Fruit fly (Drosophila melanogaster) whole organism, embryonic: ENCODE measurements around the gene msb1l.
A peak's percentile ranks its signal among the peaks of the same experiment; 100 is the strongest.

Experiments
- B-H1 ChIP-seq: fragments of 200-800 bp; sonication (Bioruptor generic); IDR thresholded peaks from 3 replicates; pipeline ENCODE4 v1.3.6; 2022; ENCODE audit warnings: missing biosample characterization, missing genetic modification characterization
- BtbVII ChIP-seq: fragments of 200-800 bp; sonication (Bioruptor generic); optimal IDR thresholded peaks from 3 replicates; lab custom pipeline; 2017; ENCODE audit warnings: missing biosample characterization, mild to moderate bottlenecking, missing genetic modification characterization
- CG10366 ChIP-seq: fragments of 200-800 bp; sonication (Bioruptor generic); IDR thresholded peaks from 2 replicates; pipeline ENCODE4 v1.3.6; 2022; ENCODE audit warnings: missing biosample characterization, missing genetic modification characterization
- CG11398 ChIP-seq: fragments of 200-800 bp; sonication (Bioruptor generic); optimal IDR thresholded peaks from 2 replicates; lab custom pipeline; 2016; ENCODE audit warnings: missing biosample characterization, missing genetic modification characterization
- CG12659 ChIP-seq: fragments of 200-800 bp; sonication (Bioruptor generic); optimal IDR thresholded peaks from 3 replicates; lab custom pipeline; 2017; ENCODE audit warnings: mild to moderate bottlenecking, missing biosample characterization, missing genetic modification reagents, missing genetic modification characterization
- CG15073 ChIP-seq: fragments of 200-800 bp; sonication (Bioruptor generic); optimal IDR thresholded peaks from 2 replicates; lab custom pipeline; 2016; ENCODE audit warnings: missing biosample characterization, missing genetic modification characterization
- CG1602 ChIP-seq: fragments of 200-800 bp; sonication (Bioruptor generic); optimal IDR thresholded peaks from 3 replicates; lab custom pipeline; 2016; ENCODE audit warnings: missing biosample characterization, missing genetic modification characterization
- CG16863 ChIP-seq: fragments of 200-800 bp; sonication (Bioruptor generic); optimal IDR thresholded peaks from 3 replicates; lab custom pipeline; 2016; ENCODE audit warnings: missing biosample characterization, missing genetic modification characterization
- CG17385 ChIP-seq: fragments of 200-800 bp; sonication (Bioruptor generic); optimal IDR thresholded peaks from 3 replicates; lab custom pipeline; 2018; ENCODE audit warnings: missing biosample characterization, mild to moderate bottlenecking, missing genetic modification characterization
- CG17568 ChIP-seq: fragments of 200-800 bp; sonication (Bioruptor generic); optimal IDR thresholded peaks from 2 replicates; lab custom pipeline; 2018; ENCODE audit warnings: missing biosample characterization, mild to moderate bottlenecking, missing genetic modification characterization, moderate library complexity
- CG17829 ChIP-seq: fragments of 200-800 bp; optimal IDR thresholded peaks from 2 replicates; lab custom pipeline; 2019; ENCODE audit warnings: missing biosample characterization, mild to moderate bottlenecking, missing genetic modification characterization, moderate library complexity
- CG18599 ChIP-seq: fragments of 200-800 bp; sonication (Bioruptor generic); optimal IDR thresholded peaks from 3 replicates; lab custom pipeline; 2017; ENCODE audit warnings: missing biosample characterization, missing genetic modification characterization, mild to moderate bottlenecking, moderate library complexity, missing genetic modification reagents
- CG18619 ChIP-seq: fragments of 200-800 bp; sonication (Bioruptor generic); optimal IDR thresholded peaks from 3 replicates; lab custom pipeline; 2017; ENCODE audit warnings: missing biosample characterization, mild to moderate bottlenecking, missing genetic modification characterization
- CG2678 ChIP-seq: fragments of 200-800 bp; sonication (Bioruptor generic); optimal IDR thresholded peaks from 3 replicates; lab custom pipeline; 2019; ENCODE audit warnings: missing biosample characterization, mild to moderate bottlenecking, missing genetic modification characterization, moderate library complexity
- CG3163 ChIP-seq: fragments of 200-800 bp; sonication (Bioruptor generic); optimal IDR thresholded peaks from 3 replicates; lab custom pipeline; 2016; ENCODE audit warnings: missing biosample characterization, missing genetic modification characterization
- CG5953 ChIP-seq: fragments of 200-800 bp; sonication (Bioruptor generic); IDR thresholded peaks from 2 replicates; pipeline ENCODE4 v1.3.6; 2022; ENCODE audit warnings: missing biosample characterization, missing genetic modification characterization
- CG7928 ChIP-seq: fragments of 200-800 bp; sonication (Bioruptor generic); optimal IDR thresholded peaks from 2 replicates; lab custom pipeline; 2017; ENCODE audit warnings: missing biosample characterization, mild to moderate bottlenecking, missing genetic modification characterization
- CG8359 ChIP-seq: fragments of 200-800 bp; sonication (Bioruptor generic); optimal IDR thresholded peaks from 2 replicates; lab custom pipeline; 2017; ENCODE audit warnings: missing biosample characterization, mild to moderate bottlenecking, missing genetic modification characterization, borderline replicate concordance
- CG8478 ChIP-seq: fragments of >200 bp; optimal IDR thresholded peaks from 2 replicates; lab custom pipeline; 2018
- Dbx ChIP-seq: fragments of 200-800 bp; sonication (Bioruptor generic); IDR thresholded peaks from 3 replicates; pipeline ENCODE4 v1.3.6; 2022; ENCODE audit warnings: missing biosample characterization, missing genetic modification characterization
- Fer3 ChIP-seq: fragments of 200-800 bp; sonication (Bioruptor generic); optimal IDR thresholded peaks from 2 replicates; lab custom pipeline; 2018; ENCODE audit warnings: missing biosample characterization, mild to moderate bottlenecking, missing genetic modification characterization, moderate library complexity
- Hmx ChIP-seq: fragments of 200-800 bp; sonication (Bioruptor generic); optimal IDR thresholded peaks from 2 replicates; lab custom pipeline; 2016; ENCODE audit warnings: missing biosample characterization, missing genetic modification characterization
- Lim3 ChIP-seq: fragments of 200-800 bp; sonication (Bioruptor generic); IDR thresholded peaks from 2 replicates; pipeline ENCODE4 v1.3.6; 2022; ENCODE audit warnings: missing biosample characterization, missing genetic modification characterization
- MESR4 ChIP-seq: fragments of 200-800 bp; sonication (Bioruptor generic); optimal IDR thresholded peaks from 2 replicates; lab custom pipeline; 2018; ENCODE audit warnings: missing biosample characterization, mild to moderate bottlenecking, missing genetic modification characterization, moderate library complexity
- Mad ChIP-seq: fragments of 200-800 bp; sonication (Bioruptor generic); optimal IDR thresholded peaks from 2 replicates; lab custom pipeline; 2016; ENCODE audit warnings: missing biosample characterization, missing genetic modification characterization
- Pdp1 ChIP-seq, 2 experiments: fragments of 200-800 bp; sonication (Bioruptor generic); optimal IDR thresholded peaks; 3 replicates each; lab custom pipeline; 2016; ENCODE audit warnings: missing biosample characterization in 2 of 2, missing genetic modification characterization in 2 of 2, mild to moderate bottlenecking in 1 of 2, moderate library complexity in 1 of 2
- bab2 ChIP-seq: fragments of 200-800 bp; sonication (Bioruptor generic); optimal IDR thresholded peaks from 2 replicates; lab custom pipeline; 2016; ENCODE audit warnings: missing biosample characterization, missing genetic modification characterization
- br ChIP-seq: fragments of >200 bp; optimal IDR thresholded peaks from 2 replicates; lab custom pipeline; 2017
- btn ChIP-seq: fragments of 200-800 bp; sonication (Bioruptor generic); optimal IDR thresholded peaks from 2 replicates; lab custom pipeline; 2016; ENCODE audit warnings: missing biosample characterization, missing genetic modification characterization
- ftz-f1 ChIP-seq: fragments of 200-800 bp; sonication (Bioruptor generic); optimal IDR thresholded peaks from 2 replicates; lab custom pipeline; 2016; ENCODE audit warnings: missing biosample characterization, missing genetic modification characterization
- hb ChIP-seq: fragments of 200-800 bp; sonication (Bioruptor generic); IDR thresholded peaks from 3 replicates; pipeline ENCODE4 v1.3.6; 2022; ENCODE audit warnings: missing biosample characterization, missing genetic modification characterization; ENCODE audit not compliant: partially characterized antibody
- hkb ChIP-seq, 2 experiments: fragments of 200-800 bp in 1 of 2; fragments of >200 bp in 1 of 2; sonication (Bioruptor generic) in 1 of 2; IDR thresholded peaks in 1 of 2; optimal IDR thresholded peaks in 1 of 2; 2 replicates each; pipeline versions ENCODE4 v1.3.6 to Lab custom; 2017 to 2022; ENCODE audit warnings: missing biosample characterization in 1 of 2, missing genetic modification characterization in 1 of 2
- inv ChIP-seq: fragments of 200-800 bp; sonication (Bioruptor generic); IDR thresholded peaks from 2 replicates; pipeline ENCODE4 v1.3.6; 2022; ENCODE audit warnings: missing biosample characterization, missing genetic modification characterization; ENCODE audit not compliant: partially characterized antibody
- jigr1 ChIP-seq: fragments of 200-800 bp; sonication (Bioruptor generic); IDR thresholded peaks from 3 replicates; pipeline ENCODE4 v1.3.6; 2022; ENCODE audit warnings: missing biosample characterization, missing genetic modification characterization
- knrl ChIP-seq: fragments of 200-800 bp; sonication (Bioruptor generic); IDR thresholded peaks from 3 replicates; pipeline ENCODE4 v1.3.6; 2022; ENCODE audit warnings: missing biosample characterization, missing genetic modification characterization; ENCODE audit not compliant: partially characterized antibody
- lab ChIP-seq: fragments of 200-800 bp; sonication (Bioruptor generic); optimal IDR thresholded peaks from 3 replicates; lab custom pipeline; 2017; ENCODE audit warnings: missing biosample characterization, missing genetic modification characterization, mild to moderate bottlenecking, moderate library complexity, missing genetic modification reagents
- lov ChIP-seq, 2 experiments: fragments of 200-800 bp in 1 of 2; fragments of >200 bp in 1 of 2; sonication (Bioruptor generic) in 1 of 2; IDR thresholded peaks in 1 of 2; optimal IDR thresholded peaks in 1 of 2; 2 replicates in 1 of 2; 3 replicates in 1 of 2; pipeline versions ENCODE4 v1.3.6 to Lab custom; 2017 to 2022; ENCODE audit warnings: missing biosample characterization in 1 of 2, missing genetic modification characterization in 1 of 2
- mld ChIP-seq: fragments of 200-800 bp; sonication (Bioruptor generic); IDR thresholded peaks from 3 replicates; pipeline ENCODE4 v1.3.6; 2022; ENCODE audit warnings: missing biosample characterization, missing genetic modification characterization; ENCODE audit not compliant: partially characterized antibody
- pnt ChIP-seq: fragments of 200-800 bp; sonication (Bioruptor generic); optimal IDR thresholded peaks from 3 replicates; lab custom pipeline; 2016; ENCODE audit warnings: missing biosample characterization, missing genetic modification characterization
- pzg ChIP-seq: fragments of 200-800 bp; sonication (Bioruptor generic); optimal IDR thresholded peaks from 3 replicates; lab custom pipeline; 2018; ENCODE audit warnings: missing biosample characterization, mild to moderate bottlenecking, missing genetic modification characterization, moderate library complexity
- ro ChIP-seq: fragments of 200-800 bp; sonication (Bioruptor generic); IDR thresholded peaks from 2 replicates; pipeline ENCODE4 v1.3.6; 2022; ENCODE audit warnings: missing biosample characterization, missing genetic modification characterization
- sc ChIP-seq, 3 experiments: fragments of >200 bp in 2 of 3; fragments of 200-800 bp in 1 of 3; sonication (Bioruptor generic) in 1 of 3; optimal IDR thresholded peaks; 2 replicates in 2 of 3; 3 replicates in 1 of 3; lab custom pipeline; 2017; ENCODE audit warnings: mild to moderate bottlenecking in 1 of 3, missing biosample characterization in 1 of 3, missing genetic modification characterization in 1 of 3, missing genetic modification reagents in 1 of 3
- sna ChIP-seq: fragments of 200-800 bp; sonication (Bioruptor generic); IDR thresholded peaks from 2 replicates; pipeline ENCODE4 v1.3.6; 2022; ENCODE audit warnings: missing biosample characterization, missing genetic modification characterization; ENCODE audit not compliant: partially characterized antibody
- sug ChIP-seq: fragments of 200-800 bp; optimal IDR thresholded peaks from 2 replicates; lab custom pipeline; 2019; ENCODE audit warnings: missing biosample characterization, mild to moderate bottlenecking, missing genetic modification characterization, moderate library complexity
- tgo ChIP-seq: fragments of 200-800 bp; sonication (Bioruptor generic); IDR thresholded peaks from 3 replicates; pipeline ENCODE4 v1.3.6; 2022; ENCODE audit warnings: missing biosample characterization, missing genetic modification characterization
- toy ChIP-seq: fragments of 200-800 bp; sonication (Bioruptor generic); IDR thresholded peaks from 2 replicates; pipeline ENCODE4 v1.3.6; 2022; ENCODE audit warnings: missing biosample characterization, missing genetic modification characterization
- vfl ChIP-seq: fragments of 200-800 bp; sonication (Bioruptor generic); optimal IDR thresholded peaks from 2 replicates; lab custom pipeline; 2016; ENCODE audit warnings: missing biosample characterization, missing genetic modification characterization

Gene msb1l

DNA sequence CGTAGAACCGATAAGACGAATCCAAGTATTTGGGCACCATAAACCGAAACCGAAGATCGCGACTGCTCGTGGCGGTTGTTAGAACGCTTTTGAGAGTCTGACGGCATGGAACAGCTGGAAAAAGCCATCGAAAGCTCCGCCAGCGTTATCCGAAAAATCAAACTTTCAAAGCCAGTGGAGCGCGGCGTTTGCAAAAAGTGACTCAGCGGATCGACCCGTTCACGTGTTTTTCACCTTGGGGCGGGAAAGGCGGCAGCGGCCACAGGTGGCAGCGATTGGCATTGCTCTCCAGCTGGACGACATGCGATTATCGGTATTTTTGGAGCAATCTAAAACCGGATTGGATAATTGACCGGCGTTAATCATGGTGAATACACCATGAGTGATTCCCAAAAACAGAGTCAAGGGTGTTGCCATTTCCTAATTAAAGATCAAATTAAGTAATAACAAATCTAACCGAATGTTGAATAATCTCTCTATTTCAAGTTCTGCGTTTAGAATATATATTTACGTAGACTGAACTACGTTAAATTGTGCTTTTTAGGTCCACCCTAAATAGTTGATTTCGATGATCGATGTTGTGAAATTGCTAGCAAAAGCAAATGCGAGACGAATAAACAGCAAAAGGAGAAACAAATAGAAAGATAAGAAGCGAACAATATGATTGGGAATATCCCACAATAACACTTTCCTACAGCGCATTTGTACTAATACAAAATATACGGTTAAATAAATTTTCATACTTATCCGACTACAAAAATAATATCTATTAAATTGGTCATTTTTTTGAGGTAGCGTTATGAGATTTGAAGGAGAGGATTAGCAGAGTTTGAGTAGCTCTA, 30.4 kb upstream of the msb1l start, which contains the start of gene CG10337 (continued):
- TF ChIP-seq CG8359, result no peak
- TF ChIP-seq pnt (GFP tag; lab: Kevin White, UChicago), result peak; percentile 1
- TF ChIP-seq lab (GFP tag; lab: Kevin White, UChicago), result peak; percentile 86
- TF ChIP-seq MESR4 (GFP tag; lab: Kevin White, UChicago), result no peak
- TF ChIP-seq Hmx (GFP tag; lab: Kevin White, UChicago), result no peak
- no peak for TF ChIP-seq pzg (GFP tag; lab: Kevin White, UChicago)
- TF ChIP-seq CG18619, result peak; percentile 37
- TF ChIP-seq sug, result peak; percentile 79
- peak; percentile 5 for TF ChIP-seq CG17829 (tag; lab: Kevin White, UChicago)
- TF ChIP-seq CG17568 (GFP tag; lab: Kevin White, UChicago), result peak; percentile 28
- no peak for TF ChIP-seq Mad
- TF ChIP-seq vfl (GFP tag; lab: Kevin White, UChicago), result no peak
- no peak for TF ChIP-seq sc (optimal IDR thresholded peaks at IDR 0.05; lab: Kevin White, UChicago)
- TF ChIP-seq sc (GFP tag; optimal IDR thresholded peaks at IDR 0.05; lab: Kevin White, UChicago), result no peak
- TF ChIP-seq Pdp1 (GFP tag; optimal IDR thresholded peaks at IDR 0.05; lab: Kevin White, UChicago), result peak; percentile 18 to 60
- no peak for TF ChIP-seq ro (GFP tag; lab: Robert Waterston, UW)
- peak; percentile 2 for TF ChIP-seq btn (GFP tag; lab: Kevin White, UChicago)
- peak; percentile 73 for TF ChIP-seq CG2678 (tag; lab: Kevin White, UChicago)
- no peak for TF ChIP-seq Lim3 (GFP tag; lab: Robert Waterston, UW)
- TF ChIP-seq CG1602, result peak; percentile 6
- no peak for TF ChIP-seq CG16863 (GFP tag; lab: Kevin White, UChicago)
- peak; percentile 80 for TF ChIP-seq CG18599 (GFP tag; lab: Kevin White, UChicago)
- peak; percentile 59 for TF ChIP-seq Fer3 (tag; lab: Kevin White, UChicago)
- TF ChIP-seq jigr1, result no peak
- peak; percentile 61 for TF ChIP-seq ftz-f1 (GFP tag; lab: Kevin White, UChicago)
- TF ChIP-seq mld (GFP tag; lab: Robert Waterston, UW), result no peak
- TF ChIP-seq CG15073 (GFP tag; lab: Kevin White, UChicago), result no peak
- TF ChIP-seq Dbx (GFP tag; lab: Robert Waterston, UW), result peak; percentile 51; the same call in 1 of the 3 replicates
- peak; percentile 60 for TF ChIP-seq CG17385 (GFP tag; lab: Kevin White, UChicago)
- no peak for TF ChIP-seq CG10366 (GFP tag; lab: Robert Waterston, UW)
- no peak for TF ChIP-seq br (lab: Kevin White, UChicago)
- no peak for TF ChIP-seq B-H1 (GFP tag; lab: Robert Waterston, UW)
- TF ChIP-seq CG12659 (GFP tag; lab: Kevin White, UChicago), result peak; percentile 68
- peak; percentile 44 for TF ChIP-seq BtbVII
- no peak for TF ChIP-seq sna (GFP tag; lab: Robert Waterston, UW)
- no peak for TF ChIP-seq CG7928
- TF ChIP-seq lov (optimal IDR thresholded peaks at IDR 0.05; lab: Kevin White, UChicago), result no peak
- no peak for TF ChIP-seq lov (GFP tag; IDR thresholded peaks at IDR 0.05; lab: Robert Waterston, UW)
- TF ChIP-seq inv (GFP tag; lab: Robert Waterston, UW), result no peak
- peak; percentile 31 for TF ChIP-seq CG11398 (GFP tag; lab: Kevin White, UChicago)
- TF ChIP-seq tgo, result no peak
- peak; percentile 30 for TF ChIP-seq bab2 (GFP tag; lab: Kevin White, UChicago)
- no peak for TF ChIP-seq toy (GFP tag; lab: Robert Waterston, UW)
- no peak for TF ChIP-seq knrl (GFP tag; lab: Robert Waterston, UW)
- TF ChIP-seq hb (GFP tag; lab: Robert Waterston, UW), result no peak
- TF ChIP-seq CG8478 (lab: Kevin White, UChicago), result no peak
- TF ChIP-seq CG3163 (GFP tag; lab: Kevin White, UChicago), result no peak
- no peak for TF ChIP-seq CG5953
- TF ChIP-seq hkb (optimal IDR thresholded peaks at IDR 0.05; lab: Kevin White, UChicago), result no peak
- TF ChIP-seq hkb (GFP tag; IDR thresholded peaks at IDR 0.05; lab: Robert Waterston, UW), result no peak; the same call in 1 of the 2 replicates
